Fruit fly (Drosophila melanogaster): Measurements from ENCODE around the gene CG14456.
"Not testable (repeated sequence)": the region's sequence is repeated elsewhere in the genome, so short reads cannot be mapped to it uniquely, and the experiment has no call there.

- not testable (repeated sequence) for TF ChIP-seq cg (GFP tag; optimal IDR thresholded peaks at IDR 0.05); Gsc (GFP tag; IDR thresholded peaks at IDR 0.05); Nf-YA (GFP tag; IDR thresholded peaks at IDR 0.05); CG15073 (GFP tag; optimal IDR thresholded peaks at IDR 0.05); CG2875 (GFP tag; optimal IDR thresholded peaks at IDR 0.05); Dek (tag; optimal IDR thresholded peaks at IDR 0.05); CG5245 (GFP tag; optimal IDR thresholded peaks at IDR 0.05)
Measured at dm6 chr3L:22692428-22692827, 5.4 kb downstream of the CG14456 start, which contains the start of gene CG14454.
